Fruit fly (Drosophila melanogaster): Measurements from ENCODE around the gene CG6928.

- TF ChIP-seq fru (GFP tag; optimal IDR thresholded peaks at IDR 0.05) (peak; percentile 15), Dif (GFP tag; optimal IDR thresholded peaks at IDR 0.05; ENCODE audit: partially characterized antibody) (no peak), psq (GFP tag; optimal IDR thresholded peaks at IDR 0.05) (no peak), usp (GFP tag; optimal IDR thresholded peaks at IDR 0.05) (no peak), h (GFP tag; optimal IDR thresholded peaks at IDR 0.05) (peak; percentile 59)
These were observed 27.6 kb downstream of the CG6928 start for dm6 chr3L:12030521-12030920.

Data from whole organism, wandering third instar larva.